Worm (Caenorhabditis elegans): ENCODE results near the gene ivph-3.

DNA sequence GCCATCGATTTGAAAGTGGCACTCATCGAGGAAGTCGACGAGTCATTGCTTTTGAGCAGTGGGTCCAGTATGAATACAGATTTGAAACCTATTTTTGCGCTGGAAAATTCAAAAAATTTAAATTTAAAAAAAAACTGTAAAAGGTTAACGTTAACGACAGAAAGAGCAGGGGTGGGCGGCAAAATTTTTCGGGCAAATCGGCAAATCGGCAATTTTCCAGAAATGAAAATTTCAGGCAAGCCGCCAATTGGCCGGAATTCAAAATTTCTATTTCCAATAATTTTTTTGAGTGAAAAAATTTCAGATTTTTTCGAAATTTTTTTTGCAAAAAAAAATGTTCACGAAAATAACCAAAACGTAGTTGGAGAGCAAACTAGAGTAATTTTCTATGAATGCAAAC is 33.3 kb downstream of the ivph-3 start, which contains the start of gene Y67D8C.9:
- TF ChIP-seq lin-13 (tag; optimal IDR thresholded peaks at IDR 0.05) (no peak), snpc-4 (tag; optimal IDR thresholded peaks at IDR 0.05) (no peak), ces-1 (GFP tag; optimal IDR thresholded peaks at IDR 0.05) (no peak), unc-62 (GFP tag; optimal IDR thresholded peaks at IDR 0.05) (no peak), ceh-83 (GFP tag; optimal IDR thresholded peaks at IDR 0.05) (no peak), pha-4 (tag; optimal IDR thresholded peaks at IDR 0.05) (no peak), elt-3 (tag; optimal IDR thresholded peaks at IDR 0.05) (no peak), nhr-76 (tag; optimal IDR thresholded peaks at IDR 0.05) (no peak), unc-39 (tag; optimal IDR thresholded peaks at IDR 0.05) (no peak), elt-1 (tag; optimal IDR thresholded peaks at IDR 0.05; ENCODE audit: borderline replicate concordance, insufficient read depth) (no peak)
